Worm (Caenorhabditis elegans) whole organism, L2 larva: Measurements from ENCODE around the gene folr-1.

Experiments
- alr-1 ChIP-seq: fragments of 150-350 bp; optimal IDR thresholded peaks from 2 replicates; lab custom pipeline; 2014; ENCODE audit warnings: missing biosample characterization, missing genetic modification characterization
- ama-1 ChIP-seq: fragments of 150-350 bp; optimal IDR thresholded peaks from 2 replicates; lab custom pipeline; 2018; ENCODE audit warnings: inconsistent platforms
- ceh-16 ChIP-seq: fragments of 150-350 bp; optimal IDR thresholded peaks from 2 replicates; lab custom pipeline; 2014; ENCODE audit warnings: missing biosample characterization, missing genetic modification characterization
- elt-3 ChIP-seq: sonication (generic microtip); optimal IDR thresholded peaks from 2 replicates; lab custom pipeline; 2017; ENCODE audit warnings: missing biosample characterization, missing genetic modification characterization
- lin-13 ChIP-seq: fragments of 150-350 bp; optimal IDR thresholded peaks from 2 replicates; lab custom pipeline; 2014; ENCODE audit warnings: missing biosample characterization, missing genetic modification reagents, missing genetic modification characterization
- mdl-1 ChIP-seq, 2 experiments: fragments of 150-350 bp in 1 of 2; sonication (generic microtip) in 1 of 2; optimal IDR thresholded peaks; 2 replicates each; lab custom pipeline; 2017; ENCODE audit warnings: missing biosample characterization in 2 of 2, missing genetic modification characterization in 2 of 2
- nhr-12 ChIP-seq: fragments of 150-350 bp; optimal IDR thresholded peaks from 2 replicates; lab custom pipeline; 2014; ENCODE audit warnings: missing biosample characterization, missing genetic modification characterization
- nhr-21 ChIP-seq: fragments of 150-350 bp; optimal IDR thresholded peaks from 2 replicates; lab custom pipeline; 2014; ENCODE audit warnings: missing biosample characterization, missing genetic modification characterization
- nhr-23 ChIP-seq: fragments of 150-350 bp; optimal IDR thresholded peaks from 2 replicates; lab custom pipeline; 2014; ENCODE audit warnings: missing biosample characterization, missing genetic modification reagents, missing genetic modification characterization
- nhr-6 ChIP-seq: fragments of 150-350 bp; optimal IDR thresholded peaks from 2 replicates; lab custom pipeline; 2014; ENCODE audit warnings: missing biosample characterization, missing genetic modification characterization
- sma-3 ChIP-seq: sonication (generic microtip); optimal IDR thresholded peaks from 2 replicates; lab custom pipeline; 2016; ENCODE audit warnings: missing genetic modification reagents, missing genetic modification characterization, missing compliant biosample characterization
- snpc-4 ChIP-seq: fragments of 150-350 bp; optimal IDR thresholded peaks from 2 replicates; lab custom pipeline; 2014; ENCODE audit warnings: missing biosample characterization, missing genetic modification characterization
- unc-39 ChIP-seq: fragments of 150-350 bp; optimal IDR thresholded peaks from 2 replicates; lab custom pipeline; 2014; ENCODE audit warnings: missing biosample characterization, missing genetic modification characterization

- TF ChIP-seq mdl-1 (tag; optimal IDR thresholded peaks at IDR 0.05; lab: Kevin White, UChicago), result no peak
- no peak for TF ChIP-seq snpc-4
- TF ChIP-seq unc-39, result no peak
- no peak for TF ChIP-seq nhr-12 (tag; lab: Kevin White, UChicago)
- TF ChIP-seq elt-3, result no peak
- no peak for TF ChIP-seq nhr-6 (tag; lab: Kevin White, UChicago)
- no peak for TF ChIP-seq alr-1 (tag; lab: Kevin White, UChicago)
- TF ChIP-seq sma-3 (GFP tag; lab: Kevin White, UChicago), result no peak
- TF ChIP-seq lin-13 (GFP tag; lab: Kevin White, UChicago), result no peak
- no peak for TF ChIP-seq ama-1
- TF ChIP-seq nhr-23, result no peak
- TF ChIP-seq ceh-16 (tag; lab: Kevin White, UChicago), result no peak
- no peak for TF ChIP-seq nhr-21 (tag; lab: Kevin White, UChicago)
Measured at ce11 chrX:9869522-9869921, 49.6 kb upstream of the folr-1 start, which contains the start of gene R07B1.13.
